Worm (Caenorhabditis elegans) whole organism, L2 larva: Measurements from ENCODE around the gene C12D12.3.

Experiments used
- C34F6.9 ChIP-seq: fragments of 150-350 bp; optimal IDR thresholded peaks from 2 replicates; lab custom pipeline; 2014; ENCODE audit warnings: missing biosample characterization, missing genetic modification characterization
- R02D3.7 ChIP-seq: fragments of 150-350 bp; optimal IDR thresholded peaks from 2 replicates; lab custom pipeline; 2014; ENCODE audit warnings: missing biosample characterization, missing genetic modification characterization
- mdl-1 ChIP-seq, 2 experiments: fragments of 150-350 bp in 1 of 2; sonication (generic microtip) in 1 of 2; optimal IDR thresholded peaks; 2 replicates each; lab custom pipeline; 2017; ENCODE audit warnings: missing biosample characterization in 2 of 2, missing genetic modification characterization in 2 of 2
- nhr-23 ChIP-seq: fragments of 150-350 bp; optimal IDR thresholded peaks from 2 replicates; lab custom pipeline; 2014; ENCODE audit warnings: missing biosample characterization, missing genetic modification reagents, missing genetic modification characterization
- nhr-25 ChIP-seq: fragments of 150-350 bp; sonication (generic microtip); optimal IDR thresholded peaks from 3 replicates; lab custom pipeline; 2014; ENCODE audit warnings: missing biosample characterization, missing genetic modification characterization
- unc-62 ChIP-seq: fragments of 150-350 bp; optimal IDR thresholded peaks from 2 replicates; lab custom pipeline; 2014; ENCODE audit warnings: missing biosample characterization, missing genetic modification reagents, missing genetic modification characterization

DNA sequence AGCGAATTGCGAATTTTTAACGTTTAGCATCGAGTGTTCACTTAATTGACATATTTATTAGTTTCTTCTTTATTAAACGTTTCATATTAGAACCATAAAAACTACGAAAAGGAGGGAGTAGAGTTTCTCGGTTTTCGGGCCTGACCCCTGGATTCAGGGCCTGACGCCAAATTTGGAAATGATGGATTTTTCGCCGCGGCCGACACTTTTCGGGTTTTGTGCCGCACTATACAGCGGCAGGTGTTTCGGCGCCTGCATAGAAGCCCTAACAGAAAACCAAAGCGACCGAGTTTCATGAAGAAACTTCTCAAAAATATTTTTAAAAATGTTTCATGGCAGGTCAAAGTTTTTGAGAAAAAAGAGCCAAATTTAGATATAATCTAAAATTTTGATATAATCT lies 11.3 kb downstream of the C12D12.3 start:
- TF ChIP-seq mdl-1 (tag; optimal IDR thresholded peaks at IDR 0.05; lab: Kevin White, UChicago) (no peak), nhr-25 (no peak), R02D3.7 (tag; lab: Kevin White, UChicago) (no peak), nhr-23 (tag; lab: Kevin White, UChicago) (no peak), C34F6.9 (tag; lab: Kevin White, UChicago) (no peak), unc-62 (GFP tag; lab: Kevin White, UChicago) (no peak)
